Fruit fly (Drosophila melanogaster): Measurements from ENCODE around the gene CG9514.

DNA sequence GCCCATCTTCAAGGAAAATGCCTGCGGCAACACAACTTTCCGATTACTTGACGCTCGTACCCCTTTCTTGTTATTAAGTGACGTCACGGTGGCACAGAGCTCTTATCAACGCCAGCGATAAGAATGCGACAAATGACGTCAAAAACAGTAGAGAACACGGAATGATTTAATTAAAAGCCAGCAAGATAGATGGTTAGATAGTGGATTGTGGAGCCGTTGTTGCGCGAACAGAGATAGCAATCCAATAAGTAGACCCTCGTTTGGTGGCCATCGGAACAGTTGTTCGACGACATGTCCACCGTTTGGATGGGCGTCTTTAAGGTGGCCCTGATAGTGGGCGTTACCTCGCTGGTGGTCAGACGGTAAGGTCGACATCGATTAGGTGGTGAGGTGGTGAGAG is 33.1 kb upstream of the CG9514 start:
- TF ChIP-seq CTCF (optimal IDR thresholded peaks at IDR 0.05) (no peak), CG8478 (optimal IDR thresholded peaks at IDR 0.05) (no peak)

Data from S2 (cell line).